Fruit fly (Drosophila melanogaster) ovary, adult (tissue): ENCODE measurements around the gene CG33233.

ENCODE experiments used
- CG17801 ChIP-seq: fragments of 200-800 bp; optimal IDR thresholded peaks from 2 replicates; lab custom pipeline; 2019; ENCODE audit warnings: missing biosample characterization, mild to moderate bottlenecking, missing genetic modification characterization, moderate library complexity; ENCODE audit not compliant: partially characterized antibody

The CG33233 gene

DNA sequence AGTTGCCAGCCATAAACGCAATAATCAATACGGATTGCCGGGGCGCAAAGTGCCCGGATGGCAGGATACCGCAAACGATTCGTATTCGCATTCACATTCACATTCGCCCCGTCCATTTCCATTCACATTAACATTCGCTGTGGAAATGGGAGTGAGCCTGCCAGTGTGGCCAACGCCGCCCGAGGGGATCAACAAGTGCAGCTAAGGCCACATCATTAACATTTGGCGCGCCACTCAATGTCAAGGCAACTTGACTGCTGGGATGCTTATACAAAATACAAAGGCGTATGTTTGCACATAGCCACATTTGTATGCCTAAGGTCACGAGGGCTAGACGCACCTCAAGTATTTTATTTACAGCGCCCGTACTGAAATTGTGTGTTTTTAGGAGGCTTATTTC is 43.0 kb downstream of the CG33233 start:
- TF ChIP-seq CG17801 (GFP tag; lab: Kevin White, UChicago) = no peak
